Fruit fly (Drosophila melanogaster) whole organism, prepupa: ENCODE results near the gene UQCR-6.4L.

ENCODE experiments used
- CG10631 ChIP-seq: fragments of 200-800 bp; sonication (Bioruptor generic); optimal IDR thresholded peaks from 2 replicates; lab custom pipeline; 2016; ENCODE audit warnings: missing biosample characterization, missing genetic modification characterization
- CG11294 ChIP-seq: fragments of 200-800 bp; sonication (Bioruptor generic); IDR thresholded peaks from 2 replicates; pipeline ENCODE4 v1.3.6; 2022; ENCODE audit warnings: missing biosample characterization, missing genetic modification characterization
- CG11762 ChIP-seq: fragments of 200-800 bp; sonication (Bioruptor generic); optimal IDR thresholded peaks from 3 replicates; lab custom pipeline; 2016; ENCODE audit warnings: missing biosample characterization, missing genetic modification characterization; ENCODE audit not compliant: insufficient read depth
- CG15336 ChIP-seq: fragments of 200-800 bp; sonication (Bioruptor generic); IDR thresholded peaks from 2 replicates; pipeline ENCODE4 v1.3.6; 2022; ENCODE audit warnings: missing biosample characterization, missing genetic modification characterization
- CG1621 ChIP-seq: fragments of 200-800 bp; sonication (Bioruptor generic); optimal IDR thresholded peaks from 3 replicates; lab custom pipeline; 2018; ENCODE audit warnings: missing biosample characterization, mild to moderate bottlenecking, missing genetic modification characterization
- CG16779 ChIP-seq: fragments of 200-800 bp; sonication (Bioruptor generic); optimal IDR thresholded peaks from 3 replicates; lab custom pipeline; 2017; ENCODE audit warnings: missing biosample characterization, mild to moderate bottlenecking, missing genetic modification characterization
- CG3032 ChIP-seq: fragments of 200-800 bp; optimal IDR thresholded peaks from 2 replicates; lab custom pipeline; 2019; ENCODE audit warnings: missing biosample characterization, mild to moderate bottlenecking, missing genetic modification characterization, moderate library complexity
- CG31627 ChIP-seq: fragments of 200-800 bp; sonication (Bioruptor generic); optimal IDR thresholded peaks from 3 replicates; lab custom pipeline; 2016; ENCODE audit warnings: missing biosample characterization, missing genetic modification characterization
- CG34406 ChIP-seq: fragments of 200-800 bp; sonication (Bioruptor generic); optimal IDR thresholded peaks from 3 replicates; lab custom pipeline; 2016; ENCODE audit warnings: missing biosample characterization, missing genetic modification characterization
- CG3919 ChIP-seq: fragments of 200-800 bp; sonication (Bioruptor generic); optimal IDR thresholded peaks from 3 replicates; lab custom pipeline; 2016; ENCODE audit warnings: missing biosample characterization, missing genetic modification characterization
- CG6854 ChIP-seq: fragments of 200-800 bp; sonication (Bioruptor generic); optimal IDR thresholded peaks from 2 replicates; lab custom pipeline; 2017; ENCODE audit warnings: missing biosample characterization, mild to moderate bottlenecking, missing genetic modification characterization
- CG8119 ChIP-seq: fragments of 200-800 bp; sonication (Bioruptor generic); IDR thresholded peaks from 3 replicates; pipeline ENCODE4 v1.3.6; 2022; ENCODE audit warnings: missing biosample characterization, missing genetic modification characterization
- CG9139 ChIP-seq: fragments of 200-800 bp; sonication (Bioruptor generic); optimal IDR thresholded peaks from 3 replicates; lab custom pipeline; 2017; ENCODE audit warnings: missing biosample characterization, mild to moderate bottlenecking, missing genetic modification characterization
- Eip78C ChIP-seq: fragments of 200-800 bp; sonication (Bioruptor generic); peaks from one replicate; lab custom pipeline; 2016; ENCODE audit warnings: missing biosample characterization, missing genetic modification characterization
- Eip93F ChIP-seq: fragments of 200-800 bp; sonication (Bioruptor generic); optimal IDR thresholded peaks from 2 replicates; lab custom pipeline; 2016; ENCODE audit warnings: missing biosample characterization, mild to moderate bottlenecking, missing genetic modification characterization
- Hr38 ChIP-seq: sonication (Bioruptor generic); optimal IDR thresholded peaks from 2 replicates; lab custom pipeline; 2016; ENCODE audit warnings: missing biosample characterization, missing genetic modification characterization
- Hr39 ChIP-seq: fragments of 200-800 bp; sonication (Bioruptor generic); optimal IDR thresholded peaks from 2 replicates; lab custom pipeline; 2016; ENCODE audit warnings: missing biosample characterization, missing genetic modification characterization
- Lpt ChIP-seq: fragments of 200-800 bp; sonication (Bioruptor generic); optimal IDR thresholded peaks from 3 replicates; lab custom pipeline; 2016; ENCODE audit warnings: missing biosample characterization, missing genetic modification characterization
- Met ChIP-seq: fragments of 200-800 bp; sonication (Bioruptor generic); optimal IDR thresholded peaks from 3 replicates; lab custom pipeline; 2016; ENCODE audit warnings: missing biosample characterization, missing genetic modification characterization
- OdsH ChIP-seq: fragments of 200-800 bp; sonication (Bioruptor generic); optimal IDR thresholded peaks from 3 replicates; lab custom pipeline; 2016; ENCODE audit warnings: missing biosample characterization, missing genetic modification characterization
- Smox ChIP-seq: fragments of 200-800 bp; sonication (Bioruptor generic); optimal IDR thresholded peaks from 3 replicates; lab custom pipeline; 2016; ENCODE audit warnings: missing biosample characterization, missing genetic modification characterization
- Sox102F ChIP-seq: fragments of 200-800 bp; sonication (Bioruptor generic); optimal IDR thresholded peaks from 2 replicates; lab custom pipeline; 2016; ENCODE audit warnings: missing biosample characterization, mild to moderate bottlenecking, missing genetic modification characterization
- Sox14 ChIP-seq: fragments of 200-800 bp; sonication (Bioruptor generic); optimal IDR thresholded peaks from 3 replicates; lab custom pipeline; 2016; ENCODE audit warnings: missing biosample characterization, missing genetic modification characterization
- Sox15 ChIP-seq: fragments of 200-800 bp; sonication (Bioruptor generic); optimal IDR thresholded peaks from 3 replicates; lab custom pipeline; 2016; ENCODE audit warnings: missing biosample characterization, missing genetic modification characterization
- acj6 ChIP-seq: fragments of 200-800 bp; sonication (Bioruptor generic); optimal IDR thresholded peaks from 3 replicates; lab custom pipeline; 2016; ENCODE audit warnings: missing biosample characterization, missing genetic modification characterization
- cyc ChIP-seq: fragments of 200-800 bp; sonication (Bioruptor generic); optimal IDR thresholded peaks from 3 replicates; lab custom pipeline; 2016; ENCODE audit warnings: missing biosample characterization, missing genetic modification characterization
- dsx ChIP-seq: fragments of 200-800 bp; optimal IDR thresholded peaks from 3 replicates; lab custom pipeline; 2019; ENCODE audit warnings: missing biosample characterization, mild to moderate bottlenecking, missing genetic modification characterization, moderate library complexity; ENCODE audit not compliant: poor library complexity, severe bottlenecking
- esn ChIP-seq: fragments of 200-800 bp; sonication (Bioruptor generic); optimal IDR thresholded peaks from 2 replicates; lab custom pipeline; 2016; ENCODE audit warnings: missing biosample characterization, mild to moderate bottlenecking, missing genetic modification characterization, moderate library complexity
- fd59A ChIP-seq: fragments of 200-800 bp; sonication (Bioruptor generic); optimal IDR thresholded peaks from 2 replicates; lab custom pipeline; 2017; ENCODE audit warnings: missing biosample characterization, mild to moderate bottlenecking, missing genetic modification characterization, missing genetic modification reagents
- lz ChIP-seq: fragments of 200-800 bp; sonication (Bioruptor generic); optimal IDR thresholded peaks from 3 replicates; lab custom pipeline; 2016; ENCODE audit warnings: missing biosample characterization, missing genetic modification characterization
- net ChIP-seq: fragments of 200-800 bp; sonication (Bioruptor generic); optimal IDR thresholded peaks from 3 replicates; lab custom pipeline; 2016; ENCODE audit warnings: missing biosample characterization, missing genetic modification characterization
- pdm3 ChIP-seq: fragments of 200-800 bp; sonication (Bioruptor generic); optimal IDR thresholded peaks from 3 replicates; lab custom pipeline; 2016; ENCODE audit warnings: missing biosample characterization, missing genetic modification characterization
- salr ChIP-seq, 2 experiments: fragments of 200-800 bp; sonication (Bioruptor generic); optimal IDR thresholded peaks; 3 replicates each; lab custom pipeline; 2016 to 2018; ENCODE audit warnings: missing biosample characterization in 2 of 2, missing genetic modification characterization in 2 of 2, mild to moderate bottlenecking in 1 of 2
- svp ChIP-seq: fragments of 200-800 bp; sonication (Bioruptor generic); peaks from one replicate; lab custom pipeline; 2016; ENCODE audit warnings: missing biosample characterization, missing genetic modification characterization
- topi ChIP-seq: fragments of 200-800 bp; sonication (Bioruptor generic); optimal IDR thresholded peaks from 3 replicates; lab custom pipeline; 2016; ENCODE audit warnings: missing biosample characterization, missing genetic modification characterization
- vri ChIP-seq: fragments of 200-800 bp; sonication (Bioruptor generic); optimal IDR thresholded peaks from 3 replicates; lab custom pipeline; 2016; ENCODE audit warnings: missing biosample characterization, mild to moderate bottlenecking, missing genetic modification characterization

Gene UQCR-6.4L

dm6 chr3L:16615132-16615709 is 48.7 kb downstream of the UQCR-6.4L start, which contains the start of gene Mo25:
Gene Mo25 (minus strand): TSS chr3L:16615472.
- TF ChIP-seq CG9139 (GFP tag; lab: Kevin White, UChicago) (no peak), esn (GFP tag; lab: Kevin White, UChicago) (peak; percentile 57), lz (peak; percentile 39), CG3919 (GFP tag; lab: Kevin White, UChicago) (peak; percentile 52), Smox (GFP tag; lab: Kevin White, UChicago) (peak; percentile 49), vri (peak; percentile 57), CG11762 (GFP tag; lab: Kevin White, UChicago) (no peak), OdsH (GFP tag; lab: Kevin White, UChicago) (peak; percentile 42), Lpt (GFP tag; lab: Kevin White, UChicago) (no peak), cyc (peak; percentile 13), Sox14 (GFP tag; lab: Kevin White, UChicago) (peak; percentile 36), CG34406 (GFP tag; lab: Kevin White, UChicago) (peak; percentile 3), Hr38 (GFP tag; lab: Kevin White, UChicago) (no peak), dsx (GFP tag; lab: Kevin White, UChicago) (no peak), CG15336 (GFP tag; lab: Robert Waterston, UW) (no peak), CG3032 (tag; lab: Kevin White, UChicago) (peak; percentile 15), topi (peak; percentile 46), acj6 (GFP tag; lab: Kevin White, UChicago) (peak; percentile 35), Hr39 (GFP tag; lab: Kevin White, UChicago) (peak; percentile 19), CG10631 (GFP tag; lab: Kevin White, UChicago) (peak; percentile 34), CG31627 (GFP tag; lab: Kevin White, UChicago) (peak; percentile 12), CG11294 (GFP tag; lab: Robert Waterston, UW) (no peak), CG16779 (tag; lab: Kevin White, UChicago) (no peak), net (no peak), fd59A (GFP tag; lab: Kevin White, UChicago) (no peak), svp (no peak), Met (GFP tag; lab: Kevin White, UChicago) (peak; percentile 45), CG6854 (peak; percentile 0), Sox102F (GFP tag; lab: Kevin White, UChicago) (peak; percentile 67), pdm3 (GFP tag; lab: Kevin White, UChicago) (peak; percentile 24), CG8119 (GFP tag; lab: Robert Waterston, UW) (no peak), Eip78C (GFP tag; lab: Kevin White, UChicago) (peak; percentile 70), salr (GFP tag; optimal IDR thresholded peaks at IDR 0.05; lab: Kevin White, UChicago) (no peak), CG1621 (tag; lab: Kevin White, UChicago) (no peak), Eip93F (GFP tag; lab: Kevin White, UChicago) (peak; percentile 59), Sox15 (GFP tag; lab: Kevin White, UChicago) (no peak)
